Fruit fly (Drosophila melanogaster) whole organism, embryonic: ENCODE results near the gene SmD1.

ENCODE experiments used
- ATbp ChIP-seq: fragments of 200-800 bp; sonication (Bioruptor generic); optimal IDR thresholded peaks from 2 replicates; lab custom pipeline; 2017; ENCODE audit warnings: missing biosample characterization, mild to moderate bottlenecking, missing genetic modification characterization, missing genetic modification reagents
- Atf3 ChIP-seq: fragments of 200-800 bp; sonication (Bioruptor generic); optimal IDR thresholded peaks from 3 replicates; lab custom pipeline; 2016; ENCODE audit warnings: missing biosample characterization, missing genetic modification characterization
- Atf6 ChIP-seq: fragments of 200-800 bp; sonication (Bioruptor generic); IDR thresholded peaks from 2 replicates; pipeline ENCODE4 v1.3.6; 2022; ENCODE audit warnings: missing biosample characterization, missing genetic modification characterization
- Blimp-1 ChIP-seq: fragments of 200-800 bp; sonication (Bioruptor generic); optimal IDR thresholded peaks from 3 replicates; lab custom pipeline; 2018; ENCODE audit warnings: missing biosample characterization, missing genetic modification characterization, mild to moderate bottlenecking, moderate library complexity, missing genetic modification reagents
- CG12219 ChIP-seq: fragments of 200-800 bp; sonication (Bioruptor generic); optimal IDR thresholded peaks from 3 replicates; lab custom pipeline; 2018; ENCODE audit warnings: missing biosample characterization, mild to moderate bottlenecking, missing genetic modification characterization
- CG12299 ChIP-seq: fragments of 200-800 bp; sonication (Bioruptor generic); optimal IDR thresholded peaks from 2 replicates; lab custom pipeline; 2018; ENCODE audit warnings: missing biosample characterization, mild to moderate bottlenecking, missing genetic modification characterization
- CG16813 ChIP-seq: fragments of 200-800 bp; sonication (Bioruptor generic); IDR thresholded peaks from 3 replicates; pipeline ENCODE4 v1.3.6; 2022; ENCODE audit warnings: missing biosample characterization, missing genetic modification characterization; ENCODE audit not compliant: partially characterized antibody
- CG17186 ChIP-seq: fragments of 200-800 bp; sonication (Bioruptor generic); optimal IDR thresholded peaks from 3 replicates; lab custom pipeline; 2017; ENCODE audit warnings: missing biosample characterization, missing genetic modification reagents, missing genetic modification characterization
- CG2712 ChIP-seq: fragments of 200-800 bp; optimal IDR thresholded peaks from 3 replicates; lab custom pipeline; 2019; ENCODE audit warnings: missing biosample characterization, mild to moderate bottlenecking, missing genetic modification characterization, moderate library complexity
- CG32532 ChIP-seq: fragments of 200-800 bp; sonication (Bioruptor generic); IDR thresholded peaks from 2 replicates; pipeline ENCODE4 v1.3.6; 2022; ENCODE audit warnings: missing biosample characterization, missing genetic modification characterization
- CG32772 ChIP-seq: fragments of 200-800 bp; sonication (Bioruptor generic); IDR thresholded peaks from 2 replicates; pipeline ENCODE4 v1.3.6; 2022; ENCODE audit warnings: missing biosample characterization, missing genetic modification characterization
- CG33557 ChIP-seq: fragments of 200-800 bp; sonication (Bioruptor generic); optimal IDR thresholded peaks from 2 replicates; lab custom pipeline; 2019; ENCODE audit warnings: missing biosample characterization, mild to moderate bottlenecking, missing genetic modification characterization, moderate library complexity
- CG34376 ChIP-seq: fragments of 200-800 bp; sonication (Bioruptor generic); optimal IDR thresholded peaks from 2 replicates; lab custom pipeline; 2018; ENCODE audit warnings: missing biosample characterization, mild to moderate bottlenecking, missing genetic modification characterization
- CG3995 ChIP-seq: fragments of 200-800 bp; sonication (Bioruptor generic); optimal IDR thresholded peaks from 3 replicates; lab custom pipeline; 2016; ENCODE audit warnings: missing biosample characterization, missing genetic modification characterization
- CG4282 ChIP-seq: fragments of 200-800 bp; sonication (Bioruptor generic); optimal IDR thresholded peaks from 2 replicates; lab custom pipeline; 2016; ENCODE audit warnings: missing biosample characterization, missing genetic modification characterization
- CG6654 ChIP-seq: fragments of 200-800 bp; sonication (Bioruptor generic); optimal IDR thresholded peaks from 2 replicates; lab custom pipeline; 2017; ENCODE audit warnings: missing biosample characterization, mild to moderate bottlenecking, missing genetic modification characterization
- CG6683 ChIP-seq: fragments of 200-800 bp; sonication (Bioruptor generic); optimal IDR thresholded peaks from 2 replicates; lab custom pipeline; 2017; ENCODE audit warnings: missing biosample characterization, mild to moderate bottlenecking, missing genetic modification characterization, missing genetic modification reagents
- CG7928 ChIP-seq: fragments of 200-800 bp; sonication (Bioruptor generic); optimal IDR thresholded peaks from 2 replicates; lab custom pipeline; 2017; ENCODE audit warnings: missing biosample characterization, mild to moderate bottlenecking, missing genetic modification characterization
- CG8281 ChIP-seq: fragments of 200-800 bp; sonication (Bioruptor generic); optimal IDR thresholded peaks from 2 replicates; lab custom pipeline; 2018; ENCODE audit warnings: missing biosample characterization, mild to moderate bottlenecking, missing genetic modification characterization, moderate library complexity
- CG8765 ChIP-seq: fragments of 200-800 bp; sonication (Bioruptor generic); IDR thresholded peaks from 2 replicates; pipeline ENCODE4 v1.3.6; 2022; ENCODE audit warnings: missing biosample characterization, missing genetic modification characterization
- CG9797 ChIP-seq: fragments of 200-800 bp; sonication (Bioruptor generic); optimal IDR thresholded peaks from 3 replicates; lab custom pipeline; 2018; ENCODE audit warnings: missing biosample characterization, mild to moderate bottlenecking, missing genetic modification characterization
- CkIIα-i1 ChIP-seq: fragments of 200-800 bp; sonication (Bioruptor generic); IDR thresholded peaks from 2 replicates; pipeline ENCODE4 v1.3.6; 2022; ENCODE audit warnings: missing biosample characterization, missing genetic modification characterization
- Dip2 ChIP-seq: fragments of 200-800 bp; sonication (Bioruptor generic); IDR thresholded peaks from 2 replicates; pipeline ENCODE4 v1.3.6; 2022; ENCODE audit warnings: missing biosample characterization, missing genetic modification characterization
- Dip3 ChIP-seq: fragments of 200-800 bp; sonication (Bioruptor generic); optimal IDR thresholded peaks from 3 replicates; lab custom pipeline; 2016; ENCODE audit warnings: missing biosample characterization, missing genetic modification characterization
- Doc3 ChIP-seq: fragments of 200-800 bp; sonication (Bioruptor generic); IDR thresholded peaks from 3 replicates; pipeline ENCODE4 v1.3.6; 2022; ENCODE audit warnings: missing biosample characterization, missing genetic modification characterization; ENCODE audit not compliant: partially characterized antibody
- Ets65A ChIP-seq: fragments of 200-800 bp; sonication (Bioruptor generic); peaks from one replicate; lab custom pipeline; 2016; ENCODE audit warnings: missing biosample characterization, missing genetic modification characterization
- Fer2 ChIP-seq: fragments of 200-800 bp; sonication (Bioruptor generic); optimal IDR thresholded peaks from 2 replicates; lab custom pipeline; 2018; ENCODE audit warnings: missing biosample characterization, mild to moderate bottlenecking, missing genetic modification characterization, moderate library complexity
- Fer3 ChIP-seq: fragments of 200-800 bp; sonication (Bioruptor generic); optimal IDR thresholded peaks from 2 replicates; lab custom pipeline; 2018; ENCODE audit warnings: missing biosample characterization, mild to moderate bottlenecking, missing genetic modification characterization, moderate library complexity
- HLH4C ChIP-seq: fragments of 200-800 bp; sonication (Bioruptor generic); IDR thresholded peaks from 3 replicates; pipeline ENCODE4 v1.3.6; 2022; ENCODE audit warnings: missing biosample characterization, missing genetic modification characterization; ENCODE audit not compliant: partially characterized antibody
- Hmx ChIP-seq: fragments of 200-800 bp; sonication (Bioruptor generic); optimal IDR thresholded peaks from 2 replicates; lab custom pipeline; 2016; ENCODE audit warnings: missing biosample characterization, missing genetic modification characterization
- Hr3 ChIP-seq: fragments of 200-800 bp; sonication (Bioruptor generic); optimal IDR thresholded peaks from 3 replicates; lab custom pipeline; 2016; ENCODE audit warnings: missing biosample characterization, missing genetic modification characterization
- MTF-1 ChIP-seq: fragments of 200-800 bp; sonication (Bioruptor generic); optimal IDR thresholded peaks from 2 replicates; lab custom pipeline; 2018; ENCODE audit warnings: missing biosample characterization, mild to moderate bottlenecking, missing genetic modification characterization, borderline replicate concordance
- Max ChIP-seq: fragments of 200-800 bp; sonication (Bioruptor generic); optimal IDR thresholded peaks from 2 replicates; lab custom pipeline; 2016; ENCODE audit warnings: missing biosample characterization, mild to moderate bottlenecking, missing genetic modification characterization
- Oli ChIP-seq: fragments of 200-800 bp; sonication (Bioruptor generic); optimal IDR thresholded peaks from 2 replicates; lab custom pipeline; 2018; ENCODE audit warnings: missing biosample characterization, mild to moderate bottlenecking, missing genetic modification characterization, moderate library complexity
- Sry-β ChIP-seq: fragments of 200-800 bp; sonication (Bioruptor generic); optimal IDR thresholded peaks from 2 replicates; lab custom pipeline; 2018; ENCODE audit warnings: missing biosample characterization, mild to moderate bottlenecking, missing genetic modification characterization, moderate library complexity
- Sry-δ ChIP-seq: fragments of 200-800 bp; sonication (Bioruptor generic); optimal IDR thresholded peaks from 2 replicates; lab custom pipeline; 2016; ENCODE audit warnings: missing biosample characterization, missing genetic modification characterization
- bowl ChIP-seq: fragments of 200-800 bp; sonication (Bioruptor generic); IDR thresholded peaks from 2 replicates; pipeline ENCODE4 v1.3.6; 2022; ENCODE audit warnings: missing biosample characterization, missing genetic modification characterization
- corto ChIP-seq: fragments of 200-800 bp; sonication (Bioruptor generic); optimal IDR thresholded peaks from 2 replicates; lab custom pipeline; 2016; ENCODE audit warnings: missing biosample characterization, mild to moderate bottlenecking, missing genetic modification characterization, moderate library complexity
- disco-r ChIP-seq: fragments of 200-800 bp; sonication (Bioruptor generic); optimal IDR thresholded peaks from 2 replicates; lab custom pipeline; 2016; ENCODE audit warnings: missing biosample characterization, missing genetic modification characterization
- eyg ChIP-seq: fragments of 200-800 bp; sonication (Bioruptor generic); optimal IDR thresholded peaks from 3 replicates; lab custom pipeline; 2016; ENCODE audit warnings: missing biosample characterization, missing genetic modification characterization
- hth ChIP-seq: fragments of >200 bp; optimal IDR thresholded peaks from 2 replicates; lab custom pipeline; 2017; ENCODE audit warnings: inconsistent platforms
- mirr ChIP-seq: fragments of 200-800 bp; sonication (Bioruptor generic); optimal IDR thresholded peaks from 3 replicates; lab custom pipeline; 2018; ENCODE audit warnings: missing biosample characterization, mild to moderate bottlenecking, missing genetic modification characterization
- odd ChIP-seq: fragments of 200-800 bp; sonication (Bioruptor generic); optimal IDR thresholded peaks from 2 replicates; lab custom pipeline; 2017; ENCODE audit warnings: missing biosample characterization, mild to moderate bottlenecking, missing genetic modification characterization
- onecut ChIP-seq: fragments of 200-800 bp; sonication (Bioruptor generic); IDR thresholded peaks from 2 replicates; pipeline ENCODE4 v1.3.6; 2022; ENCODE audit warnings: missing biosample characterization, missing genetic modification characterization
- pan ChIP-seq, 4 experiments: fragments of >200 bp in 3 of 4; fragments of 200-800 bp in 1 of 4; sonication (Bioruptor generic) in 1 of 4; optimal IDR thresholded peaks in 3 of 4; IDR thresholded peaks in 1 of 4; 2 replicates each; pipeline versions ENCODE4 v1.3.6 to Lab custom; 2017 to 2022; ENCODE audit warnings: missing biosample characterization in 2 of 4, missing genetic modification characterization in 2 of 4, mixed read lengths in 1 of 4
- run ChIP-seq: fragments of 200-800 bp; sonication (Bioruptor generic); optimal IDR thresholded peaks from 3 replicates; lab custom pipeline; 2018; ENCODE audit warnings: missing biosample characterization, mild to moderate bottlenecking, missing genetic modification characterization
- salm ChIP-seq: fragments of 200-800 bp; sonication (Bioruptor generic); optimal IDR thresholded peaks from 2 replicates; lab custom pipeline; 2018; ENCODE audit warnings: missing biosample characterization, mild to moderate bottlenecking, missing genetic modification characterization
- ssp ChIP-seq: fragments of 200-800 bp; sonication (Bioruptor generic); IDR thresholded peaks from 2 replicates; pipeline ENCODE4 v1.3.6; 2022; ENCODE audit warnings: missing biosample characterization, missing genetic modification characterization
- toy ChIP-seq: fragments of 200-800 bp; sonication (Bioruptor generic); IDR thresholded peaks from 2 replicates; pipeline ENCODE4 v1.3.6; 2022; ENCODE audit warnings: missing biosample characterization, missing genetic modification characterization
- tx ChIP-seq: fragments of 200-800 bp; sonication (Bioruptor generic); optimal IDR thresholded peaks from 2 replicates; lab custom pipeline; 2016; ENCODE audit warnings: missing biosample characterization, missing genetic modification characterization
- wdn ChIP-seq: fragments of 200-800 bp; sonication (Bioruptor generic); IDR thresholded peaks from 2 replicates; pipeline ENCODE4 v1.3.6; 2022; ENCODE audit warnings: missing biosample characterization, missing genetic modification characterization

Gene SmD1

DNA sequence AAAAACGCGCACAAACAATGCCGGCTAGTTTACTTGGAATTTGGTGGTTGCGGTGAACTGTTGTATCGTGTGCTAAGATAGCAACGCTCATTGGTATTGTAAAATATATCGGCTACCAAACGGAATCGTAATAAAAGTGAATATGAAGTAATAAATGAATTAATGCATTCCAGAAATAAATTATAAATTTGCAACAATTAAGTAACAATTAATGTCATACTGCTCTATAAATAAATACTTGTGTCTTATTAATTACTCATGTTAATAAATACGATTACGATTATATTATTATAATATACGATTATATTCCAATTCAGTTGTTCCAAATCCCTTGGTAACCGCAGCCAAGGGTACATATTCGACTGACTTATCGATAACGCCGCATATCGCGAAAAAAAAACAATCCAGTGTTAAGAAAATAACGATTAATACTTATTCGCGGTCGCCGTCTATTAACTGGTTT, at the start of gene SmD1, which contains the start of gene Ptp69D (continued):
- TF ChIP-seq corto (GFP tag; lab: Kevin White, UChicago) (no peak), Blimp-1 (GFP tag; lab: Kevin White, UChicago) (no peak), Atf6 (GFP tag; lab: Robert Waterston, UW) (no peak), Doc3 (GFP tag; lab: Robert Waterston, UW) (peak; percentile 73), odd (GFP tag; lab: Kevin White, UChicago) (no peak), wdn (GFP tag; lab: Robert Waterston, UW) (no peak), Dip3 (GFP tag; lab: Kevin White, UChicago) (no peak), CG16813 (GFP tag; lab: Robert Waterston, UW) (peak; percentile 87), Fer2 (no peak), CkIIα-i1 (GFP tag; lab: Robert Waterston, UW) (no peak), CG8281 (no peak), Sry-β (GFP tag; lab: Kevin White, UChicago) (no peak), Hr3 (peak; percentile 29), tx (GFP tag; lab: Kevin White, UChicago) (no peak), HLH4C (GFP tag; lab: Robert Waterston, UW) (peak; percentile 81), CG6654 (no peak), CG34376 (GFP tag; lab: Kevin White, UChicago) (no peak), mirr (no peak), onecut (GFP tag; lab: Robert Waterston, UW) (no peak), eyg (no peak), ssp (GFP tag; lab: Robert Waterston, UW) (peak; percentile 77), CG7928 (GFP tag; lab: Kevin White, UChicago) (no peak), salm (tag; lab: Kevin White, UChicago) (no peak), run (tag; lab: Kevin White, UChicago) (no peak), Sry-δ (GFP tag; lab: Kevin White, UChicago) (peak; percentile 45), CG17186 (peak; percentile 56), CG3995 (GFP tag; lab: Kevin White, UChicago) (peak; percentile 26), bowl (no peak), disco-r (GFP tag; lab: Kevin White, UChicago) (no peak), CG2712 (tag; lab: Kevin White, UChicago) (peak; percentile 58), CG9797 (GFP tag; lab: Kevin White, UChicago) (peak; percentile 32), CG12219 (GFP tag; lab: Kevin White, UChicago) (no peak), CG8765 (GFP tag; lab: Robert Waterston, UW) (no peak), toy (no peak), Oli (tag; lab: Kevin White, UChicago) (no peak), hth (lab: Kevin White, UChicago) (no peak), CG12299 (peak; percentile 10), Atf3 (no peak), CG4282 (GFP tag; lab: Kevin White, UChicago) (no peak), Hmx (GFP tag; lab: Kevin White, UChicago) (no peak), ATbp (GFP tag; lab: Kevin White, UChicago) (no peak), Fer3 (tag; lab: Kevin White, UChicago) (no peak), CG32772 (GFP tag; lab: Robert Waterston, UW) (no peak), CG33557 (peak; percentile 13), Ets65A (GFP tag; lab: Kevin White, UChicago) (peak; percentile 32), CG32532 (no peak), MTF-1 (GFP tag; lab: Kevin White, UChicago) (no peak), CG6683 (GFP tag; lab: Kevin White, UChicago) (no peak), Dip2 (GFP tag; lab: Robert Waterston, UW) (no peak), Max (GFP tag; lab: Kevin White, UChicago) (peak; percentile 35), pan (optimal IDR thresholded peaks at IDR 0.05; lab: Kevin White, UChicago) (no peak), pan (GFP tag; optimal IDR thresholded peaks at IDR 0.05 in 1 of 2, IDR thresholded peaks at IDR 0.05 in 1 of 2) (no peak)
